Worm (Caenorhabditis elegans): Measurements from ENCODE around the gene dmsr-6.

DNA sequence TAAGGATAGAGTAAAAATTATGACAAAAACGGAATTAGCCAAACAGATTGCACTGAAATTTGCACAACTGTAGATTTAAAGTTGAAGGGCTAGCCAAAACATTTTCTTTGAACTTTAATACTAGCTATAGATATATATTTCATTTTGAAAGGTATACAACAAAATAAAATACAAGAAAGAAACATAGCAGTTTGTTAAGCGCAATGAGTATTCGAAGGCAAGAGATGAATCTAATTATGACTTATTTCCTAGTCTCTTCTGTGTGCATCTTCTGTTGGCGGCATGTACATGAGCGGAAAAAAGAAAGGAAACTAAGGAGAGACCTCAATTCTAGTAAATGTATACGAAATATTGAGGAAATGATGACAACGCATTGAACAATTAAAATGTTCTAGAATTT, 23.3 kb upstream of the dmsr-6 start:
- no peak for TF ChIP-seq med-1 (GFP tag; optimal IDR thresholded peaks at IDR 0.05; ENCODE audit: insufficient read depth)
- TF ChIP-seq T22C8.4 (GFP tag; IDR thresholded peaks at IDR 0.05): no peak
- TF ChIP-seq ref-1 (GFP tag; conservative IDR thresholded peaks at IDR 0.05): no peak
- no peak for TF ChIP-seq klf-2 (GFP tag; conservative IDR thresholded peaks at IDR 0.05)
- no peak for TF ChIP-seq ztf-23 (GFP tag; IDR thresholded peaks at IDR 0.05)
- TF ChIP-seq flt-1 (GFP tag; IDR thresholded peaks at IDR 0.05): no peak
- no peak for TF ChIP-seq ztf-29 (GFP tag; IDR thresholded peaks at IDR 0.05)
- TF ChIP-seq tab-1 (GFP tag; IDR thresholded peaks at IDR 0.05): no peak
- no peak for TF ChIP-seq cog-1 (tag; optimal IDR thresholded peaks at IDR 0.05)
